Worm (Caenorhabditis elegans) whole organism, L4 larva: ENCODE results near the gene clec-161.

Source experiments
- F26F4.8 ChIP-seq: fragments of 200-800 bp; sonication (Bioruptor generic); conservative IDR thresholded peaks from 2 replicates; pipeline ENCODE4 v1.3.6; 2022; ENCODE audit warnings: missing genetic modification characterization, missing compliant biosample characterization
- F44E2.7 ChIP-seq: fragments of 200-800 bp; sonication (Bioruptor generic); IDR thresholded peaks from 2 replicates; pipeline ENCODE4 v2.1.2; 2022; ENCODE audit warnings: missing genetic modification characterization, missing compliant biosample characterization
- Y105C5A.15 ChIP-seq: fragments of 200-800 bp; sonication (Bioruptor generic); IDR thresholded peaks from 2 replicates; pipeline ENCODE4 v1.3.6; 2022; ENCODE audit warnings: missing genetic modification characterization, missing compliant biosample characterization
- Y5F2A.4 ChIP-seq: fragments of 200-800 bp; sonication (Bioruptor generic); optimal IDR thresholded peaks from 2 replicates; lab custom pipeline; 2018; ENCODE audit warnings: mild to moderate bottlenecking, missing genetic modification characterization, missing compliant biosample characterization
- Y75B8A.6 ChIP-seq: fragments of 200-800 bp; sonication (Bioruptor generic); IDR thresholded peaks from 2 replicates; pipeline ENCODE4 v1.3.6; 2022; ENCODE audit warnings: missing genetic modification reagents, missing genetic modification characterization, missing compliant biosample characterization
- aly-2 ChIP-seq: sonication (generic microtip); optimal IDR thresholded peaks from 2 replicates; lab custom pipeline; 2018; ENCODE audit warnings: missing biosample characterization, missing genetic modification characterization
- ceh-20 ChIP-seq: fragments of 200-800 bp; sonication (Bioruptor generic); IDR thresholded peaks from 2 replicates; pipeline ENCODE4 v1.3.6; 2022; ENCODE audit warnings: missing genetic modification reagents, missing genetic modification characterization, missing compliant biosample characterization
- ceh-28 ChIP-seq: fragments of 150-350 bp; optimal IDR thresholded peaks from 2 replicates; lab custom pipeline; 2014; ENCODE audit warnings: missing biosample characterization, missing genetic modification reagents, missing genetic modification characterization
- ceh-62 ChIP-seq: sonication (generic microtip); optimal IDR thresholded peaks from 2 replicates; lab custom pipeline; 2017; ENCODE audit warnings: missing biosample characterization, missing genetic modification characterization
- daf-19 ChIP-seq: fragments of 200-800 bp; sonication (Bioruptor generic); conservative IDR thresholded peaks from 2 replicates; pipeline ENCODE4 v1.3.6; 2022; ENCODE audit warnings: missing genetic modification characterization, missing compliant biosample characterization
- dmd-6 ChIP-seq: fragments of 200-800 bp; sonication (Bioruptor generic); IDR thresholded peaks from 2 replicates; pipeline ENCODE4 v1.3.6; 2022; ENCODE audit warnings: missing genetic modification reagents, missing genetic modification characterization, missing compliant biosample characterization
- dpl-1 ChIP-seq: fragments of 150-350 bp; optimal IDR thresholded peaks from 2 replicates; lab custom pipeline; 2014; ENCODE audit warnings: missing biosample characterization, missing genetic modification reagents, missing genetic modification characterization
- egl-43 ChIP-seq: fragments of 200-800 bp; sonication (Bioruptor generic); IDR thresholded peaks from 2 replicates; pipeline ENCODE4 v1.3.6; 2022; ENCODE audit warnings: missing genetic modification reagents, missing genetic modification characterization, missing compliant biosample characterization
- fkh-10 ChIP-seq: fragments of 150-350 bp; optimal IDR thresholded peaks from 2 replicates; lab custom pipeline; 2014; ENCODE audit warnings: missing biosample characterization, missing genetic modification reagents, missing genetic modification characterization
- gei-8 ChIP-seq: fragments of 200-800 bp; sonication (Bioruptor generic); optimal IDR thresholded peaks from 2 replicates; lab custom pipeline; 2018; ENCODE audit warnings: mild to moderate bottlenecking, missing genetic modification characterization, missing compliant biosample characterization
- hmg-1.1 ChIP-seq: fragments of 200-800 bp; sonication (Bioruptor generic); IDR thresholded peaks from 2 replicates; pipeline ENCODE4 v1.3.6; 2022; ENCODE audit warnings: missing genetic modification reagents, missing genetic modification characterization, missing compliant biosample characterization
- lin-13 ChIP-seq: fragments of 150-350 bp; optimal IDR thresholded peaks from 2 replicates; lab custom pipeline; 2014; ENCODE audit warnings: missing biosample characterization, missing genetic modification reagents, missing genetic modification characterization
- lin-29 ChIP-seq: fragments of 200-800 bp; sonication (Bioruptor generic); IDR thresholded peaks from 2 replicates; pipeline ENCODE4 v1.3.6; 2022; ENCODE audit warnings: missing genetic modification reagents, missing genetic modification characterization, missing compliant biosample characterization
- mdl-1 ChIP-seq, 2 experiments: fragments of 150-350 bp in 1 of 2; sonication (generic microtip) in 1 of 2; optimal IDR thresholded peaks; 2 replicates each; lab custom pipeline; 2014 to 2017; ENCODE audit warnings: missing biosample characterization in 2 of 2, missing genetic modification characterization in 2 of 2
- nhr-102 ChIP-seq: sonication (generic microtip); optimal IDR thresholded peaks from 2 replicates; lab custom pipeline; 2016; ENCODE audit warnings: mild to moderate bottlenecking, missing genetic modification characterization, moderate library complexity, missing compliant biosample characterization
- nhr-111 ChIP-seq: fragments of 200-800 bp; sonication (Bioruptor generic); optimal IDR thresholded peaks from 2 replicates; lab custom pipeline; 2018; ENCODE audit warnings: mild to moderate bottlenecking, missing genetic modification characterization, missing compliant biosample characterization
- nhr-6 ChIP-seq: fragments of 150-350 bp; optimal IDR thresholded peaks from 2 replicates; lab custom pipeline; 2014; ENCODE audit warnings: missing biosample characterization, missing genetic modification characterization
- nhr-76 ChIP-seq: fragments of 150-350 bp; optimal IDR thresholded peaks from 2 replicates; lab custom pipeline; 2014; ENCODE audit warnings: missing biosample characterization, missing genetic modification characterization
- nhr-77 ChIP-seq: fragments of 150-350 bp; optimal IDR thresholded peaks from 2 replicates; lab custom pipeline; 2014; ENCODE audit warnings: missing biosample characterization, missing genetic modification characterization
- pqm-1 ChIP-seq: sonication (generic microtip); optimal IDR thresholded peaks from 2 replicates; lab custom pipeline; 2017; ENCODE audit warnings: missing biosample characterization, missing genetic modification characterization
- sdz-12 ChIP-seq: fragments of 200-800 bp; sonication (Bioruptor generic); optimal IDR thresholded peaks from 2 replicates; lab custom pipeline; 2018; ENCODE audit warnings: mild to moderate bottlenecking, missing genetic modification characterization, missing compliant biosample characterization
- snpc-1.2 ChIP-seq: fragments of 200-800 bp; sonication (Bioruptor generic); IDR thresholded peaks from 2 replicates; pipeline ENCODE4 v1.3.6; 2022; ENCODE audit warnings: missing genetic modification reagents, missing genetic modification characterization, missing compliant biosample characterization
- snpc-4 ChIP-seq: fragments of 150-350 bp; optimal IDR thresholded peaks from 2 replicates; lab custom pipeline; 2014; ENCODE audit warnings: missing biosample characterization, missing genetic modification characterization
- spr-3 ChIP-seq: fragments of 200-800 bp; sonication (Bioruptor generic); optimal IDR thresholded peaks from 2 replicates; lab custom pipeline; 2018; ENCODE audit warnings: mild to moderate bottlenecking, missing genetic modification characterization, missing compliant biosample characterization
- tag-97 ChIP-seq: fragments of 200-800 bp; sonication (Bioruptor generic); IDR thresholded peaks from 2 replicates; pipeline ENCODE4 v1.3.6; 2022; ENCODE audit warnings: missing genetic modification characterization, missing compliant biosample characterization
- tra-1 ChIP-seq: fragments of 200-800 bp; sonication (Bioruptor generic); IDR thresholded peaks from 2 replicates; pipeline ENCODE4 v1.3.6; 2022; ENCODE audit warnings: missing genetic modification reagents, missing genetic modification characterization, missing compliant biosample characterization
- unc-39 ChIP-seq: sonication (generic microtip); optimal IDR thresholded peaks from 2 replicates; lab custom pipeline; 2017; ENCODE audit warnings: missing biosample characterization, missing genetic modification characterization
- unc-62 ChIP-seq, 3 experiments: fragments of 150-350 bp in 1 of 3; sonication (generic microtip); optimal IDR thresholded peaks in 2 of 3; peaks in 1 of 3; 1 replicate in 1 of 3; 2 replicates in 2 of 3; lab custom pipeline; 2014 to 2017; ENCODE audit warnings: missing biosample characterization in 3 of 3, missing genetic modification characterization in 3 of 3, missing genetic modification reagents in 3 of 3, missing genotype in 1 of 3
- zfp-2 ChIP-seq: sonication (generic microtip); optimal IDR thresholded peaks from 2 replicates; lab custom pipeline; 2016; ENCODE audit warnings: mild to moderate bottlenecking, missing genetic modification characterization, missing compliant biosample characterization
- zip-11 ChIP-seq: fragments of 200-800 bp; sonication (Bioruptor generic); IDR thresholded peaks from 2 replicates; pipeline ENCODE4 v1.3.6; 2022; ENCODE audit warnings: missing genetic modification characterization, missing compliant biosample characterization
- ztf-11 ChIP-seq: fragments of 150-350 bp; optimal IDR thresholded peaks from 2 replicates; lab custom pipeline; 2014; ENCODE audit warnings: missing biosample characterization, missing genetic modification characterization

Gene clec-161

DNA sequence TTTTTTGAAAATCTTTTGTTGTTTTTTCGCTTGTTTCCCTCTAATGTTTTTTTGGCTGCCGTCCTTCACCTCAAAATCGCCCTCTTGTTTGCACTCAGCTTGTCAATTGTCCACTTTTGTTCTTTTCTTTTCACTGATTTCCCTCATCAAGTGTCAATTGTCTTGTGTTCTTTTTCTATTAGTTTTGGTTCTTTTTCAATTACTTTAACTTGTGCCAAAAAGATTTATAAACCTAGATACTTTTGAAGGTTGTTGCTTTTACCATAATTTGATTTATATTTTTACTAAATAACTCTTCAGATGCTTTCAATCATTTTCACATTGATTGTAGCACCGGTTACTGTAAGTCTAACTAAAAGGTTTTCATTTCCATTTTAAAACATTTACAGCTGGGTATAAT, 40.1 kb downstream of the clec-161 start, which contains the start of gene C48B4.13:
TSS of gene C48B4.13 (plus strand) at position 301 of the 400 bp plus-strand sequence.
- TF ChIP-seq gei-8 (no peak), snpc-1.2 (no peak), Y5F2A.4 (GFP tag; lab: Kevin White, UChicago) (no peak), ceh-20 (GFP tag; lab: Robert Waterston, UW) (no peak), nhr-77 (no peak), Y105C5A.15 (GFP tag; lab: Robert Waterston, UW) (no peak), unc-39 (tag; lab: Kevin White, UChicago) (no peak), Y75B8A.6 (GFP tag; lab: Robert Waterston, UW) (no peak), tag-97 (GFP tag; lab: Robert Waterston, UW) (no peak), dpl-1 (GFP tag; lab: Kevin White, UChicago) (no peak), unc-62 (GFP tag; optimal IDR thresholded peaks at IDR 0.05 in 1 of 2; lab: Kevin White, UChicago) (no peak), unc-62 (tag; optimal IDR thresholded peaks at IDR 0.05; lab: Kevin White, UChicago) (no peak), nhr-6 (tag; lab: Kevin White, UChicago) (no peak), ceh-62 (no peak), ceh-28 (tag; lab: Kevin White, UChicago) (no peak)
- TF ChIP-seq, all 104 proteins: peak for 0

DNA sequence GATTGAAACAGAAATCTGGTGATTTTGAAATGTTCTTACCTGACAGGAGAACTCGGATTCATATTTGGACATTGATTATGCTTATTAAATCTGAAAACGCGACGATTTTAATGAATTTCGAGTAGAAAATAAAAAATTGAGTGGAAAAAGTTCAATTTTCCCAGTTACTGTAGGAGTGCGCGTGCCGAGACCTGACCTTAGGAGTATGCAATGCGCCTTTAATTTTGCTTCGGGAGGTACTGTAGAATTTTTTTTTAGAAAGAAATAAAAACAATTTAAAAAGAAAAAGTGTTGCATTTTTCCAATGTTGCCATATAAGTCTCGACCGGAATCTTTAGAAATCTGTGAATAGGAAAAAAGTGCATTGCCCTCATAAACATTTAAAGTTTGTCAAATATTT, 42.6 kb downstream of the clec-161 start, which contains the start of gene C48B4.11:
TSS of gene C48B4.11 (minus strand) at position 143 of the 400 bp plus-strand sequence.
- TF ChIP-seq ztf-11 (tag; lab: Kevin White, UChicago): no peak
- no peak for TF ChIP-seq lin-13 (GFP tag; lab: Kevin White, UChicago)
- TF ChIP-seq snpc-4 (tag; lab: Kevin White, UChicago): no peak
- TF ChIP-seq hmg-1.1 (GFP tag; lab: Robert Waterston, UW): no peak
- TF ChIP-seq aly-2 (tag; lab: Kevin White, UChicago): no peak
- no peak for TF ChIP-seq tra-1 (GFP tag; lab: Robert Waterston, UW)
- TF ChIP-seq zip-11 (GFP tag; lab: Robert Waterston, UW): no peak
- TF ChIP-seq dmd-6 (GFP tag; lab: Robert Waterston, UW): no peak
- no peak for TF ChIP-seq fkh-10 (GFP tag; lab: Kevin White, UChicago)
- no peak for TF ChIP-seq nhr-102 (tag; lab: Kevin White, UChicago)
- no peak for TF ChIP-seq tag-97 (GFP tag; lab: Robert Waterston, UW)
- TF ChIP-seq ceh-28 (tag; lab: Kevin White, UChicago): no peak
- no peak for TF ChIP-seq egl-43 (GFP tag; lab: Robert Waterston, UW)
- TF ChIP-seq nhr-6 (tag; lab: Kevin White, UChicago): no peak
- no peak for TF ChIP-seq F26F4.8 (GFP tag; lab: Robert Waterston, UW)
- no peak for TF ChIP-seq daf-19 (GFP tag; lab: Robert Waterston, UW)
- TF ChIP-seq lin-29 (GFP tag; lab: Robert Waterston, UW): no peak
- no peak for TF ChIP-seq sdz-12 (GFP tag; lab: Kevin White, UChicago)
- no peak for TF ChIP-seq nhr-76

DNA sequence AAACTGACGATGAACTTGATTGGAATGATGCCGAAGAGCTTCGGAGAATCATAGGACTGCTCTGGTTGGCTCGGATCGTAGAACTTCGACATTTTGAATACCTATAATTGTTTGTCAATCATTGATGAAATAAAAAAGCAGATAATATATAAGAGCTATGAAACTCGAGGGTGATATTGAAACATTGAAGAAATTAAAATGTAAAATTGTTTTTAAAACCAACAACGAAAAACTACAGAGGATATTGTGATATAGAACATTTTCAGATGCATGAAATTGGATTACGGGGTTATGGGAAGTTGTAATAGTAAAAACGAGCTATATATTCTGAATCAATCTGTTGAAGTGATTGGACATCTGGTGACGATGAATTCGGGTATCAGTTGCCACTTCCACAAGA, 44.1 kb downstream of the clec-161 start, which contains the start of gene C48B4.10:
TSS of gene C48B4.10 (minus strand) at position 101 of the 400 bp plus-strand sequence.
- TF ChIP-seq mdl-1 (tag; optimal IDR thresholded peaks at IDR 0.05; lab: Kevin White, UChicago): no peak
- TF ChIP-seq pqm-1 (tag; lab: Kevin White, UChicago): no peak
- TF ChIP-seq F44E2.7: no peak
- TF ChIP-seq F26F4.8 (GFP tag; lab: Robert Waterston, UW): no peak
- TF ChIP-seq Y5F2A.4 (GFP tag; lab: Kevin White, UChicago): no peak
- no peak for TF ChIP-seq aly-2 (tag; lab: Kevin White, UChicago)
- TF ChIP-seq ceh-20 (GFP tag; lab: Robert Waterston, UW): no peak
- TF ChIP-seq ceh-28 (tag; lab: Kevin White, UChicago): no peak
- TF ChIP-seq spr-3 (GFP tag; lab: Kevin White, UChicago): no peak
- no peak for TF ChIP-seq nhr-111 (GFP tag; lab: Kevin White, UChicago)

DNA sequence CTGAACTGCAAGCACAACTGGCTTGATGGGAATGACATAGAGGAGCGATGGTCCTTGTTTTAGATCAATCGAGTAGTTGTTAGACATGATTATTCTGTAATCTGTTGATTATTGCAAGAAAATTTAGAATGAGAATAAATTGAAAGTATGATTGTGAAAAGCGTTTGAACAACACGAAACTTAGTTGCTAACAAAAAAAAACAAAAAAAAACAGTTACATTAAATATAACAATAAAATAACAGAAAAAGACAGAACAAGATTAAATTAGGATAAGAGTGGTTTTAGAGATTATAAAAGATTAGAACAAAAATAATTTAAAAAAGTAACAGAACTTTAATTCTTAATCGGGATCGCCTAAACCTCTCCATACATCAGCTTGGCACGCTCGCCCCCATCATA, 45.3 kb downstream of the clec-161 start, which contains the start of gene C48B4.9:
TSS of gene C48B4.9 (minus strand) at position 101 of the 400 bp plus-strand sequence.
- TF ChIP-seq dmd-6 (GFP tag; lab: Robert Waterston, UW) (no peak), zfp-2 (tag; lab: Kevin White, UChicago) (no peak), zip-11 (GFP tag; lab: Robert Waterston, UW) (no peak)
